Fruit fly (Drosophila melanogaster): ENCODE data around the gene CG31415.

Gene CG31415

DNA sequence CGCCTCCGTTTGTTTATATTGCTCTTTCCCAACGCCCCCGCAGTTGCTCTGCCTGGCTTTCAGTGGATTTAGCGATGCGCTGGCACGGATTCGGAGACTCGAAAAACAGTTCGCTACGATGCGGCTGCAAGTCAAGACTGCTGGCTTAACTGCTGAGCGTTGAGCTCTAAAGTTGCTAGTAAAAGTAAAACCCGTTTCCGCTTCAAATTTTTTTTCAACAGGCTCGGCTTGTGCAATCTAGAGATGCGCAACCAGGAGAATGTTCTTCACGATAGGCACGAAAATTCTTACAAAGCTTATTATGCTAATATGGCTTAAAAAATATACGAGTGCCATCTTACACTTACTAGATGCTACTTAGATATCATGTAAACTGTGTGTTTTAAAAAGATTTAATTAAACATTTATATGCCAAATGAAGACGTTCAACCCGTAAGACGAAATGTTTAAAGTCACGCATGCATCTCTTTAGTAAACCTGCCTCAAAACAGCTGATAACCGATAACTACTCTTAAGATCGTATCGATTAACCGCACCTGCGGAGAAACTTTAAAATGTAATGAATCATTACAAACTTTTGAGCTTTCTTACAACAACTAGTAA lies 4.1 kb downstream of the CG31415 start, which contains the start of gene CG12948 (continued):
- peak; percentile 72 for TF ChIP-seq lilli (GFP tag; optimal IDR thresholded peaks at IDR 0.05)
- peak; percentile 21 for TF ChIP-seq HmgD (GFP tag; optimal IDR thresholded peaks at IDR 0.05)
- TF ChIP-seq dysf (GFP tag; IDR thresholded peaks at IDR 0.05), result peak; percentile 67; the same call in 2 of the 3 replicates
- TF ChIP-seq inv (GFP tag; IDR thresholded peaks at IDR 0.05; ENCODE audit: partially characterized antibody), result peak; percentile 81
- TF ChIP-seq wor (GFP tag; IDR thresholded peaks at IDR 0.05), result no peak
- TF ChIP-seq CG3407 (GFP tag; optimal IDR thresholded peaks at IDR 0.05), result no peak
- no peak for TF ChIP-seq CG7987 (GFP tag; optimal IDR thresholded peaks at IDR 0.05)
- peak; percentile 11; the same call in 1 of the 3 replicates for TF ChIP-seq Dbx (GFP tag; IDR thresholded peaks at IDR 0.05)
- TF ChIP-seq chn (GFP tag; optimal IDR thresholded peaks at IDR 0.05), result peak; percentile 21
- no peak for TF ChIP-seq stwl (tag; optimal IDR thresholded peaks at IDR 0.05)
- TF ChIP-seq trem (tag; optimal IDR thresholded peaks at IDR 0.05), result peak; percentile 56
- no peak for TF ChIP-seq sisA (GFP tag; IDR thresholded peaks at IDR 0.05)
- peak; percentile 76; the same call in 2 of the 3 replicates for TF ChIP-seq Opbp (GFP tag; IDR thresholded peaks at IDR 0.05; ENCODE audit: partially characterized antibody)
- no peak for TF ChIP-seq gem (tag; optimal IDR thresholded peaks at IDR 0.05)
- TF ChIP-seq CkIIα-i1 (GFP tag; IDR thresholded peaks at IDR 0.05), result no peak
- TF ChIP-seq CG1647 (GFP tag; optimal IDR thresholded peaks at IDR 0.05), result no peak
- no peak; the same call in 2 of the 3 replicates for TF ChIP-seq zfh1 (GFP tag; IDR thresholded peaks at IDR 0.05)
- no peak for TF ChIP-seq Hr78 (GFP tag; optimal IDR thresholded peaks at IDR 0.05)
- TF ChIP-seq amos (GFP tag; IDR thresholded peaks at IDR 0.05; ENCODE audit: partially characterized antibody), result peak; percentile 77
- TF ChIP-seq bigmax (GFP tag; optimal IDR thresholded peaks at IDR 0.05), result no peak
- peak; percentile 77 for TF ChIP-seq CG2120 (GFP tag; optimal IDR thresholded peaks at IDR 0.05)
- peak; percentile 4 for TF ChIP-seq Spps (tag; optimal IDR thresholded peaks at IDR 0.05)
- no peak for TF ChIP-seq D (optimal IDR thresholded peaks at IDR 0.05)
- TF ChIP-seq D (GFP tag; optimal IDR thresholded peaks at IDR 0.05), result no peak
- no peak for TF ChIP-seq ara (GFP tag; IDR thresholded peaks at IDR 0.05)
- TF ChIP-seq z (GFP tag; IDR thresholded peaks at IDR 0.05), result no peak
- TF ChIP-seq gt (GFP tag; IDR thresholded peaks at IDR 0.05), result no peak
- TF ChIP-seq slbo (GFP tag; IDR thresholded peaks at IDR 0.05), result peak; percentile 67
- no peak for TF ChIP-seq H15 (GFP tag; IDR thresholded peaks at IDR 0.05)
- TF ChIP-seq CG32767 (GFP tag; IDR thresholded peaks at IDR 0.05), result no peak
- no peak for TF ChIP-seq Asciz (GFP tag; optimal IDR thresholded peaks at IDR 0.05)
- no peak for TF ChIP-seq gcm2 (GFP tag; optimal IDR thresholded peaks at IDR 0.05)
- TF ChIP-seq her (GFP tag; optimal IDR thresholded peaks at IDR 0.05), result peak; percentile 41
- TF ChIP-seq MTF-1 (GFP tag; optimal IDR thresholded peaks at IDR 0.05; ENCODE audit: borderline replicate concordance), result no peak
- TF ChIP-seq CG7786 (GFP tag; optimal IDR thresholded peaks at IDR 0.05), result peak; percentile 36
- TF ChIP-seq cas (GFP tag; IDR thresholded peaks at IDR 0.05), result no peak
- TF ChIP-seq CG12769 (tag; optimal IDR thresholded peaks at IDR 0.05), result peak; percentile 56
- no peak for TF ChIP-seq hkb (optimal IDR thresholded peaks at IDR 0.05)
- no peak for TF ChIP-seq hkb (GFP tag; IDR thresholded peaks at IDR 0.05)
- no peak for TF ChIP-seq Dp (GFP tag; optimal IDR thresholded peaks at IDR 0.05)
- peak; percentile 78; the same call in 2 of the 3 replicates for TF ChIP-seq CG14860 (GFP tag; IDR thresholded peaks at IDR 0.05; ENCODE audit: partially characterized antibody)
- 0 out of 2 replicates have a peak, but pooled peaks have one; percentile 15 for TF ChIP-seq Taf1 (GFP tag; IDR thresholded peaks at IDR 0.05)
- peak; percentile 53 for TF ChIP-seq HLH54F (GFP tag; optimal IDR thresholded peaks at IDR 0.05)
- peak; percentile 63 for TF ChIP-seq HmgZ (tag; optimal IDR thresholded peaks at IDR 0.05)
- TF ChIP-seq Abd-B (GFP tag; optimal IDR thresholded peaks at IDR 0.05), result peak; percentile 61
- peak; percentile 16 for TF ChIP-seq pum (GFP tag; optimal IDR thresholded peaks at IDR 0.05)
- 0 out of 3 replicates have a peak, but pooled peaks have one; percentile 27 for TF ChIP-seq CG11093 (GFP tag; IDR thresholded peaks at IDR 0.05)
- TF ChIP-seq sr (GFP tag; IDR thresholded peaks at IDR 0.05), result peak; percentile 93
- no peak for TF ChIP-seq ap (GFP tag; IDR thresholded peaks at IDR 0.05)
- TF ChIP-seq lov (optimal IDR thresholded peaks at IDR 0.05), result no peak
- TF ChIP-seq lov (GFP tag; IDR thresholded peaks at IDR 0.05), result no peak
